Fruit fly (Drosophila melanogaster) whole organism, embryonic: ENCODE data around the gene CG33269.

Experiments used
- Abd-B ChIP-seq: fragments of 200-800 bp; sonication (Bioruptor generic); optimal IDR thresholded peaks from 2 replicates; lab custom pipeline; 2018; ENCODE audit warnings: missing biosample characterization, mild to moderate bottlenecking, missing genetic modification characterization, moderate library complexity
- Antp ChIP-seq: fragments of 200-800 bp; sonication (Bioruptor generic); optimal IDR thresholded peaks from 3 replicates; lab custom pipeline; 2016; ENCODE audit warnings: missing biosample characterization, missing genetic modification characterization
- CG10321 ChIP-seq: fragments of 200-800 bp; sonication (Bioruptor generic); IDR thresholded peaks from 2 replicates; pipeline ENCODE4 v1.3.6; 2022; ENCODE audit warnings: missing biosample characterization, missing genetic modification characterization
- CG12155 ChIP-seq: fragments of 200-800 bp; sonication (Bioruptor generic); optimal IDR thresholded peaks from 3 replicates; lab custom pipeline; 2016; ENCODE audit warnings: missing biosample characterization, missing genetic modification characterization
- CG12219 ChIP-seq: fragments of 200-800 bp; sonication (Bioruptor generic); optimal IDR thresholded peaks from 3 replicates; lab custom pipeline; 2018; ENCODE audit warnings: missing biosample characterization, mild to moderate bottlenecking, missing genetic modification characterization
- CG12769 ChIP-seq: fragments of 200-800 bp; sonication (Bioruptor generic); optimal IDR thresholded peaks from 2 replicates; lab custom pipeline; 2019; ENCODE audit warnings: missing biosample characterization, mild to moderate bottlenecking, missing genetic modification characterization, moderate library complexity
- CG14860 ChIP-seq: fragments of 200-800 bp; sonication (Bioruptor generic); IDR thresholded peaks from 3 replicates; pipeline ENCODE4 v1.3.6; 2022; ENCODE audit warnings: missing biosample characterization, missing genetic modification characterization; ENCODE audit not compliant: partially characterized antibody
- CG15073 ChIP-seq: fragments of 200-800 bp; sonication (Bioruptor generic); optimal IDR thresholded peaks from 2 replicates; lab custom pipeline; 2016; ENCODE audit warnings: missing biosample characterization, missing genetic modification characterization
- CG15696 ChIP-seq: fragments of 200-800 bp; sonication (Bioruptor generic); optimal IDR thresholded peaks from 2 replicates; lab custom pipeline; 2019; ENCODE audit warnings: missing biosample characterization, mild to moderate bottlenecking, missing genetic modification characterization, moderate library complexity
- CG17829 ChIP-seq: fragments of 200-800 bp; optimal IDR thresholded peaks from 2 replicates; lab custom pipeline; 2019; ENCODE audit warnings: missing biosample characterization, mild to moderate bottlenecking, missing genetic modification characterization, moderate library complexity
- CG2120 ChIP-seq: fragments of 200-800 bp; sonication (Bioruptor generic); optimal IDR thresholded peaks from 3 replicates; lab custom pipeline; 2016; ENCODE audit warnings: missing biosample characterization, missing genetic modification characterization
- CG2129 ChIP-seq: fragments of 200-800 bp; sonication (Bioruptor generic); IDR thresholded peaks from 2 replicates; pipeline ENCODE4 v1.3.6; 2022; ENCODE audit warnings: missing biosample characterization, missing genetic modification characterization; ENCODE audit not compliant: partially characterized antibody
- CG2199 ChIP-seq: fragments of 200-800 bp; sonication (Bioruptor generic); IDR thresholded peaks from 3 replicates; pipeline ENCODE4 v1.3.6; 2022; ENCODE audit warnings: missing biosample characterization, missing genetic modification characterization
- CG2889 ChIP-seq: fragments of 200-800 bp; sonication (Bioruptor generic); IDR thresholded peaks from 3 replicates; pipeline ENCODE4 v1.3.6; 2022; ENCODE audit warnings: missing biosample characterization, missing genetic modification characterization
- CG34376 ChIP-seq: fragments of 200-800 bp; sonication (Bioruptor generic); optimal IDR thresholded peaks from 2 replicates; lab custom pipeline; 2018; ENCODE audit warnings: missing biosample characterization, mild to moderate bottlenecking, missing genetic modification characterization
- CG3838 ChIP-seq: fragments of 200-800 bp; sonication (Bioruptor generic); optimal IDR thresholded peaks from 3 replicates; lab custom pipeline; 2016; ENCODE audit warnings: missing biosample characterization, missing genetic modification characterization
- CG4282 ChIP-seq: fragments of 200-800 bp; sonication (Bioruptor generic); optimal IDR thresholded peaks from 2 replicates; lab custom pipeline; 2016; ENCODE audit warnings: missing biosample characterization, missing genetic modification characterization
- CG43689 ChIP-seq: fragments of 200-800 bp; sonication (Bioruptor generic); IDR thresholded peaks from 2 replicates; pipeline ENCODE4 v1.3.6; 2022; ENCODE audit warnings: missing biosample characterization, missing genetic modification characterization
- CG4424 ChIP-seq: fragments of 200-800 bp; sonication (Bioruptor generic); optimal IDR thresholded peaks from 3 replicates; lab custom pipeline; 2016; ENCODE audit warnings: missing biosample characterization, missing genetic modification characterization
- CG4854 ChIP-seq: fragments of 200-800 bp; sonication (Bioruptor generic); optimal IDR thresholded peaks from 2 replicates; lab custom pipeline; 2016; ENCODE audit warnings: missing biosample characterization, missing genetic modification characterization, inconsistent platforms
- CG7987 ChIP-seq: fragments of 200-800 bp; sonication (Bioruptor generic); optimal IDR thresholded peaks from 2 replicates; lab custom pipeline; 2018; ENCODE audit warnings: missing biosample characterization, mild to moderate bottlenecking, missing genetic modification characterization, moderate library complexity
- Dbx ChIP-seq: fragments of 200-800 bp; sonication (Bioruptor generic); IDR thresholded peaks from 3 replicates; pipeline ENCODE4 v1.3.6; 2022; ENCODE audit warnings: missing biosample characterization, missing genetic modification characterization
- E2f2 ChIP-seq: fragments of 200-800 bp; sonication (Bioruptor generic); IDR thresholded peaks from 2 replicates; pipeline ENCODE4 v1.3.6; 2022; ENCODE audit warnings: missing biosample characterization, missing genetic modification characterization
- Hand ChIP-seq: fragments of 200-800 bp; sonication (Bioruptor generic); optimal IDR thresholded peaks from 2 replicates; lab custom pipeline; 2017; ENCODE audit warnings: mild to moderate bottlenecking, missing biosample characterization, missing genetic modification reagents, missing genetic modification characterization
- Hmx ChIP-seq: fragments of 200-800 bp; sonication (Bioruptor generic); optimal IDR thresholded peaks from 2 replicates; lab custom pipeline; 2016; ENCODE audit warnings: missing biosample characterization, missing genetic modification characterization
- Oli ChIP-seq: fragments of 200-800 bp; sonication (Bioruptor generic); optimal IDR thresholded peaks from 2 replicates; lab custom pipeline; 2018; ENCODE audit warnings: missing biosample characterization, mild to moderate bottlenecking, missing genetic modification characterization, moderate library complexity
- Pdp1 ChIP-seq, 2 experiments: fragments of 200-800 bp; sonication (Bioruptor generic); optimal IDR thresholded peaks; 3 replicates each; lab custom pipeline; 2016; ENCODE audit warnings: missing biosample characterization in 2 of 2, missing genetic modification characterization in 2 of 2, mild to moderate bottlenecking in 1 of 2, moderate library complexity in 1 of 2
- Rx ChIP-seq: fragments of 200-800 bp; sonication (Bioruptor generic); IDR thresholded peaks from 2 replicates; pipeline ENCODE4 v1.3.6; 2022; ENCODE audit warnings: missing biosample characterization, missing genetic modification characterization
- Spps ChIP-seq: fragments of 200-800 bp; sonication (Bioruptor generic); optimal IDR thresholded peaks from 2 replicates; lab custom pipeline; 2018; ENCODE audit warnings: missing biosample characterization, mild to moderate bottlenecking, missing genetic modification characterization
- Sry-δ ChIP-seq: fragments of 200-800 bp; sonication (Bioruptor generic); optimal IDR thresholded peaks from 2 replicates; lab custom pipeline; 2016; ENCODE audit warnings: missing biosample characterization, missing genetic modification characterization
- TFAM ChIP-seq: fragments of 200-800 bp; sonication (Bioruptor generic); optimal IDR thresholded peaks from 2 replicates; lab custom pipeline; 2017; ENCODE audit warnings: missing biosample characterization, missing genetic modification characterization, inconsistent platforms
- ap ChIP-seq: fragments of 200-800 bp; sonication (Bioruptor generic); IDR thresholded peaks from 2 replicates; pipeline ENCODE4 v1.3.6; 2022; ENCODE audit warnings: missing biosample characterization, missing genetic modification characterization
- ash1 ChIP-seq: fragments of 200-800 bp; sonication (Bioruptor generic); optimal IDR thresholded peaks from 2 replicates; lab custom pipeline; 2018; ENCODE audit warnings: missing biosample characterization, mild to moderate bottlenecking, missing genetic modification characterization
- chinmo ChIP-seq: fragments of 200-800 bp; sonication (Bioruptor generic); IDR thresholded peaks from 4 replicates; pipeline ENCODE4 v1.3.6; 2022; ENCODE audit warnings: missing biosample characterization, missing genetic modification characterization; ENCODE audit not compliant: partially characterized antibody
- chm ChIP-seq: fragments of 200-800 bp; sonication (Bioruptor generic); IDR thresholded peaks from 2 replicates; pipeline ENCODE4 v1.3.6; 2022; ENCODE audit warnings: missing biosample characterization, missing genetic modification characterization
- gfzf ChIP-seq: fragments of 200-800 bp; sonication (Bioruptor generic); optimal IDR thresholded peaks from 2 replicates; lab custom pipeline; 2016; ENCODE audit warnings: missing biosample characterization, mild to moderate bottlenecking, missing genetic modification characterization, moderate library complexity
- gt ChIP-seq: fragments of 200-800 bp; sonication (Bioruptor generic); IDR thresholded peaks from 2 replicates; pipeline ENCODE4 v1.3.6; 2022; ENCODE audit warnings: missing biosample characterization, missing genetic modification characterization
- mirr ChIP-seq: fragments of 200-800 bp; sonication (Bioruptor generic); optimal IDR thresholded peaks from 3 replicates; lab custom pipeline; 2018; ENCODE audit warnings: missing biosample characterization, mild to moderate bottlenecking, missing genetic modification characterization
- nerfin-1 ChIP-seq: fragments of 200-800 bp; sonication (Bioruptor generic); optimal IDR thresholded peaks from 3 replicates; lab custom pipeline; 2019; ENCODE audit warnings: missing biosample characterization, mild to moderate bottlenecking, missing genetic modification characterization, moderate library complexity
- pros ChIP-seq: fragments of 200-800 bp; sonication (Bioruptor generic); optimal IDR thresholded peaks from 3 replicates; lab custom pipeline; 2019; ENCODE audit warnings: missing biosample characterization, mild to moderate bottlenecking, missing genetic modification characterization, moderate library complexity
- run ChIP-seq: fragments of 200-800 bp; sonication (Bioruptor generic); optimal IDR thresholded peaks from 3 replicates; lab custom pipeline; 2018; ENCODE audit warnings: missing biosample characterization, mild to moderate bottlenecking, missing genetic modification characterization
- sc ChIP-seq, 3 experiments: fragments of >200 bp in 2 of 3; fragments of 200-800 bp in 1 of 3; sonication (Bioruptor generic) in 1 of 3; optimal IDR thresholded peaks; 2 replicates in 2 of 3; 3 replicates in 1 of 3; lab custom pipeline; 2017; ENCODE audit warnings: mild to moderate bottlenecking in 1 of 3, missing biosample characterization in 1 of 3, missing genetic modification characterization in 1 of 3, missing genetic modification reagents in 1 of 3
- sima ChIP-seq: fragments of 200-800 bp; sonication (Bioruptor generic); optimal IDR thresholded peaks from 2 replicates; lab custom pipeline; 2016; ENCODE audit warnings: missing biosample characterization, missing genetic modification characterization
- slbo ChIP-seq: fragments of 200-800 bp; sonication (Bioruptor generic); IDR thresholded peaks from 2 replicates; pipeline ENCODE4 v1.3.6; 2022; ENCODE audit warnings: missing biosample characterization, missing genetic modification characterization
- sr ChIP-seq: fragments of 200-800 bp; sonication (Bioruptor generic); IDR thresholded peaks from 3 replicates; pipeline ENCODE4 v1.3.6; 2022; ENCODE audit warnings: missing biosample characterization, missing genetic modification characterization
- tap ChIP-seq: fragments of 200-800 bp; optimal IDR thresholded peaks from 3 replicates; lab custom pipeline; 2019; ENCODE audit warnings: missing biosample characterization, mild to moderate bottlenecking, missing genetic modification characterization, moderate library complexity
- toy ChIP-seq: fragments of 200-800 bp; sonication (Bioruptor generic); IDR thresholded peaks from 2 replicates; pipeline ENCODE4 v1.3.6; 2022; ENCODE audit warnings: missing biosample characterization, missing genetic modification characterization
- zfh1 ChIP-seq: fragments of 200-800 bp; sonication (Bioruptor generic); IDR thresholded peaks from 3 replicates; pipeline ENCODE4 v1.3.6; 2022; ENCODE audit warnings: missing biosample characterization, missing genetic modification characterization

CG33269 gene

DNA sequence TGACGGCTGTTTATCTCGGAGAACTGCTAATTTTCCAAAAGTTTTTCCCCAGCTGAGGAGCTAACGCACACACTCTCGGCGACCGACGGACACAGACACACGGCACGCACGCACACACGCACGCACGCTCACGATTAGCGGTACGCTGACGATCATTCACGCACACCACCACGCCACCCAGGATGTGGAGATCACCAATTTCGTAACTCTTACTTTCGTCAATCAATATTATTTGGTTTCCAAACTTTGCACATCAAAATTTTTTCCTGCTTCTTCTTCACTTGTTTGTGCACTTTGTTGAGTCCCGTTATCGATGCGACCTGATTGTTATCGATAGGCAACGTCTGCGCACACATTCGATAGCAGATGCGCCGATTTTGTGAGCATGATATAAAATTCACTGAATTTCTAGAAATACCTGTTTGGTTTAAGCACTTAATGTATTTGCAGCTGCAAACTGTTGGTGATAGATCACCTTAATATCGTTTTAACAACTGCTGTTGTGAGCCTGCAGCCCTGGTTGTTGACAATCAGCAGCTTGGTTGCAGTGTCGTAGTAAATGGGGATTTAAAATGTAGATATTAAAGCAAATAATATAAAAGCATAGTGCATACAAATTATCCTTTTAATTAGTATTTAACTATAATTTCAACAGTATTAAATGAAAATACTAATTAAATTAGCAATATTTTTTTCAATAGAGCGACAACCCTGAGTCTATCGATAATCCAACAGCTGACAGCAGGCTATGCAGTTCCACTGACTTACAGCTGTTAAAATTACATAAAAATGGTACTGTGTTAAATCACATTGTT lies 19.8 kb downstream of the CG33269 start, which contains the start of the genes CG7394 and Mob2 (continued):
- TF ChIP-seq zfh1 (GFP tag; lab: Robert Waterston, UW) (peak; percentile 89), chm (GFP tag; lab: Robert Waterston, UW) (peak; percentile 76), Sry-δ (GFP tag; lab: Kevin White, UChicago) (peak; percentile 84), CG43689 (GFP tag; lab: Robert Waterston, UW) (peak; percentile 53; the same call in 1 of the 2 replicates), CG4854 (GFP tag; lab: Kevin White, UChicago) (peak; percentile 87), Hand (GFP tag; lab: Kevin White, UChicago) (peak; percentile 47), CG15073 (peak; percentile 44), chinmo (peak; percentile 76; the same call in 2 of the 4 replicates), CG10321 (GFP tag; lab: Robert Waterston, UW) (peak; percentile 67), CG12155 (GFP tag; lab: Kevin White, UChicago) (peak; percentile 91), CG4424 (GFP tag; lab: Kevin White, UChicago) (peak; percentile 88), slbo (GFP tag; lab: Robert Waterston, UW) (peak; percentile 97), CG3838 (peak; percentile 70), TFAM (GFP tag; lab: Kevin White, UChicago) (no peak), Rx (GFP tag; lab: Robert Waterston, UW) (peak; percentile 78), nerfin-1 (peak; percentile 73), run (no peak), toy (GFP tag; lab: Robert Waterston, UW) (peak; percentile 87), pros (GFP tag; lab: Kevin White, UChicago) (no peak), gt (GFP tag; lab: Robert Waterston, UW) (peak; percentile 45), CG12219 (GFP tag; lab: Kevin White, UChicago) (peak; percentile 77), Hmx (GFP tag; lab: Kevin White, UChicago) (peak; percentile 82), CG7987 (peak; percentile 75), Spps (tag; lab: Kevin White, UChicago) (peak; percentile 37), Oli (peak; percentile 86), sr (peak; percentile 51; the same call in 1 of the 3 replicates), mirr (peak; percentile 46), CG15696 (tag; lab: Kevin White, UChicago) (peak; percentile 84), CG2199 (GFP tag; lab: Robert Waterston, UW) (no peak), Antp (GFP tag; lab: Kevin White, UChicago) (peak; percentile 63), ash1 (GFP tag; lab: Kevin White, UChicago) (peak; percentile 28), sc (optimal IDR thresholded peaks at IDR 0.05; lab: Kevin White, UChicago) (no peak), sc (GFP tag; optimal IDR thresholded peaks at IDR 0.05; lab: Kevin White, UChicago) (peak; percentile 65), E2f2 (GFP tag; lab: Robert Waterston, UW) (peak; percentile 70), CG12769 (tag; lab: Kevin White, UChicago) (peak; percentile 94), CG2129 (GFP tag; lab: Robert Waterston, UW) (peak; percentile 69), Abd-B (peak; percentile 90), sima (GFP tag; lab: Kevin White, UChicago) (peak; percentile 42), CG34376 (GFP tag; lab: Kevin White, UChicago) (peak; percentile 87), ap (GFP tag; lab: Robert Waterston, UW) (peak; percentile 88), CG2889 (GFP tag; lab: Robert Waterston, UW) (peak; percentile 83; the same call in 2 of the 3 replicates), CG17829 (tag; lab: Kevin White, UChicago) (peak; percentile 88), CG2120 (GFP tag; lab: Kevin White, UChicago) (peak; percentile 96), Dbx (GFP tag; lab: Robert Waterston, UW) (peak; percentile 96), CG14860 (GFP tag; lab: Robert Waterston, UW) (peak; percentile 83), tap (tag; lab: Kevin White, UChicago) (peak; percentile 91), CG4282 (GFP tag; lab: Kevin White, UChicago) (peak; percentile 49), gfzf (GFP tag; lab: Kevin White, UChicago) (peak; percentile 42), Pdp1 (GFP tag; optimal IDR thresholded peaks at IDR 0.05; lab: Kevin White, UChicago) (peak; percentile 61 to 91)
